Worm (Caenorhabditis elegans) whole organism, young adult: Measurements from ENCODE around the gene C16C10.4.
A peak's percentile ranks its signal among the peaks of the same experiment; 100 is the strongest.

Source experiments
- B0019.2 ChIP-seq: fragments of 200-800 bp; sonication (Bioruptor generic); conservative IDR thresholded peaks from 2 replicates; pipeline ENCODE4 v1.3.6; 2022; ENCODE audit warnings: missing genetic modification reagents, missing genetic modification characterization, missing compliant biosample characterization
- C06A6.2 ChIP-seq: fragments of 200-800 bp; sonication (Bioruptor generic); conservative IDR thresholded peaks from 2 replicates; pipeline ENCODE4 v1.3.6; 2022; ENCODE audit warnings: missing genetic modification characterization, missing compliant biosample characterization
- C17E4.6 ChIP-seq: fragments of 200-800 bp; sonication (Bioruptor generic); IDR thresholded peaks from 2 replicates; pipeline ENCODE4 v1.3.6; 2022; ENCODE audit warnings: missing genetic modification reagents, missing genetic modification characterization, missing compliant biosample characterization
- F23B12.7 ChIP-seq: sonication (generic microtip); optimal IDR thresholded peaks from 2 replicates; lab custom pipeline; 2017; ENCODE audit warnings: missing genetic modification characterization, mild to moderate bottlenecking, missing compliant biosample characterization, antibody characterized with exemption, moderate library complexity; ENCODE audit not compliant: insufficient read depth
- F33H1.4 ChIP-seq: fragments of 200-800 bp; sonication (Bioruptor generic); IDR thresholded peaks from 2 replicates; pipeline ENCODE4 v1.3.6; 2022; ENCODE audit warnings: missing genetic modification reagents, missing genetic modification characterization, missing compliant biosample characterization
- F37B4.10 ChIP-seq: fragments of 200-800 bp; sonication (Bioruptor generic); IDR thresholded peaks from 2 replicates; pipeline ENCODE4 v1.3.6; 2022; ENCODE audit warnings: missing genetic modification characterization, missing compliant biosample characterization
- F49E8.2 ChIP-seq: sonication (generic microtip); optimal IDR thresholded peaks from 3 replicates; lab custom pipeline; 2017; ENCODE audit warnings: missing genetic modification characterization, mild to moderate bottlenecking, missing compliant biosample characterization, antibody characterized with exemption, moderate library complexity; ENCODE audit not compliant: insufficient read depth
- F55B11.4 ChIP-seq: sonication (generic microtip); optimal IDR thresholded peaks from 2 replicates; lab custom pipeline; 2016; ENCODE audit warnings: missing compliant biosample characterization, missing genetic modification characterization, borderline replicate concordance; ENCODE audit not compliant: insufficient read depth
- F57C9.4 ChIP-seq: sonication (generic microtip); optimal IDR thresholded peaks from 2 replicates; lab custom pipeline; 2017; ENCODE audit warnings: mild to moderate bottlenecking, missing genetic modification characterization, missing compliant biosample characterization
- T26A5.8 ChIP-seq: sonication (generic microtip); optimal IDR thresholded peaks from 2 replicates; lab custom pipeline; 2016; ENCODE audit warnings: missing genetic modification characterization, missing compliant biosample characterization
- Y67H2A.10 ChIP-seq: fragments of 200-800 bp; sonication (Bioruptor generic); conservative IDR thresholded peaks from 2 replicates; pipeline ENCODE4 v1.3.6; 2022; ENCODE audit warnings: missing genetic modification reagents, missing genetic modification characterization, missing compliant biosample characterization
- Y79H2A.3 ChIP-seq: fragments of 200-800 bp; sonication (Bioruptor generic); conservative IDR thresholded peaks from 2 replicates; pipeline ENCODE4 v1.3.6; 2022; ENCODE audit warnings: missing genetic modification reagents, missing genetic modification characterization, missing compliant biosample characterization
- Y95B8A.8 ChIP-seq: fragments of 200-800 bp; sonication (Bioruptor generic); IDR thresholded peaks from 2 replicates; pipeline ENCODE4 v1.3.6; 2022; ENCODE audit warnings: missing genetic modification reagents, missing genetic modification characterization, missing compliant biosample characterization
- ZK185.1 ChIP-seq: sonication (generic microtip); optimal IDR thresholded peaks from 2 replicates; lab custom pipeline; 2016; ENCODE audit warnings: mild to moderate bottlenecking, missing genetic modification characterization, missing compliant biosample characterization; ENCODE audit not compliant: poor library complexity, severe bottlenecking
- akir-1 ChIP-seq: fragments of 200-800 bp; sonication (Bioruptor generic); optimal IDR thresholded peaks from 2 replicates; lab custom pipeline; 2018; ENCODE audit warnings: mild to moderate bottlenecking, missing genetic modification characterization, moderate library complexity, missing compliant biosample characterization
- aptf-2 ChIP-seq: fragments of 200-800 bp; sonication (Bioruptor generic); conservative IDR thresholded peaks from 2 replicates; pipeline ENCODE4 v1.3.6; 2022; ENCODE audit warnings: missing genetic modification reagents, missing genetic modification characterization, missing compliant biosample characterization
- atf-7 ChIP-seq: sonication (generic microtip); optimal IDR thresholded peaks from 2 replicates; lab custom pipeline; 2017; ENCODE audit warnings: mild to moderate bottlenecking, missing genetic modification characterization, missing compliant biosample characterization
- athp-1 ChIP-seq: sonication (generic microtip); optimal IDR thresholded peaks from 2 replicates; lab custom pipeline; 2017; ENCODE audit warnings: mild to moderate bottlenecking, missing genetic modification characterization, missing compliant biosample characterization
- attf-3 ChIP-seq: fragments of 200-800 bp; sonication (Bioruptor generic); conservative IDR thresholded peaks from 2 replicates; pipeline ENCODE4 v1.3.6; 2022; ENCODE audit warnings: missing genetic modification reagents, missing genetic modification characterization, missing compliant biosample characterization
- attf-5 ChIP-seq: fragments of 200-800 bp; sonication (Bioruptor generic); optimal IDR thresholded peaks from 2 replicates; lab custom pipeline; 2018; ENCODE audit warnings: mild to moderate bottlenecking, missing genetic modification characterization, missing compliant biosample characterization
- bed-1 ChIP-seq: fragments of 200-800 bp; sonication (Bioruptor generic); IDR thresholded peaks from 2 replicates; pipeline ENCODE4 v1.3.6; 2022; ENCODE audit warnings: missing genetic modification reagents, missing genetic modification characterization, missing compliant biosample characterization
- bed-2 ChIP-seq: fragments of 200-800 bp; sonication (Bioruptor generic); IDR thresholded peaks from 2 replicates; pipeline ENCODE4 v1.3.6; 2022; ENCODE audit warnings: missing genetic modification reagents, missing genetic modification characterization, missing compliant biosample characterization
- ccch-3 ChIP-seq: fragments of 200-800 bp; sonication (Bioruptor generic); optimal IDR thresholded peaks from 2 replicates; lab custom pipeline; 2018; ENCODE audit warnings: mild to moderate bottlenecking, missing genetic modification characterization, missing compliant biosample characterization
- cebp-1 ChIP-seq, 2 experiments: fragments of 200-800 bp in 1 of 2; sonication (Bioruptor generic) in 1 of 2; sonication (generic microtip) in 1 of 2; IDR thresholded peaks in 1 of 2; optimal IDR thresholded peaks in 1 of 2; 2 replicates each; pipeline versions ENCODE4 v1.3.6 to Lab custom; 2017 to 2022; ENCODE audit warnings: missing compliant biosample characterization in 2 of 2, missing genetic modification characterization in 2 of 2, mild to moderate bottlenecking in 1 of 2, missing genetic modification reagents in 1 of 2, moderate library complexity in 1 of 2
- ceh-40 ChIP-seq: fragments of 200-800 bp; sonication (Bioruptor generic); IDR thresholded peaks from 2 replicates; pipeline ENCODE4 v1.3.6; 2022; ENCODE audit warnings: missing genetic modification characterization, missing compliant biosample characterization
- chd-7 ChIP-seq: sonication (generic microtip); optimal IDR thresholded peaks from 2 replicates; lab custom pipeline; 2016; ENCODE audit warnings: mild to moderate bottlenecking, missing genetic modification characterization, moderate library complexity, missing compliant biosample characterization
- egl-44 ChIP-seq: fragments of 200-800 bp; sonication (Bioruptor generic); IDR thresholded peaks from 2 replicates; pipeline ENCODE4 v1.3.6; 2022; ENCODE audit warnings: missing genetic modification reagents, missing genetic modification characterization, missing compliant biosample characterization
- fkh-3 ChIP-seq: sonication (generic microtip); optimal IDR thresholded peaks from 2 replicates; lab custom pipeline; 2016; ENCODE audit warnings: mild to moderate bottlenecking, missing genetic modification characterization, missing compliant biosample characterization
- hmg-20 ChIP-seq: fragments of 200-800 bp; sonication (Bioruptor generic); IDR thresholded peaks from 2 replicates; pipeline ENCODE4 v1.3.6; 2022; ENCODE audit warnings: missing genetic modification reagents, missing genetic modification characterization, missing compliant biosample characterization
- hrde-1 ChIP-seq: sonication (generic microtip); optimal IDR thresholded peaks from 2 replicates; lab custom pipeline; 2016; ENCODE audit warnings: missing genetic modification characterization, mild to moderate bottlenecking, missing compliant biosample characterization, moderate library complexity, missing genotype, missing genetic modification reagents, borderline replicate concordance
- lin-40 ChIP-seq: sonication (generic microtip); optimal IDR thresholded peaks from 2 replicates; lab custom pipeline; 2016; ENCODE audit warnings: missing genetic modification characterization, mild to moderate bottlenecking, missing compliant biosample characterization, missing genotype, missing genetic modification reagents
- mxl-1 ChIP-seq: sonication (generic microtip); optimal IDR thresholded peaks from 2 replicates; lab custom pipeline; 2016; ENCODE audit warnings: missing genetic modification characterization, missing compliant biosample characterization
- nfyb-1 ChIP-seq: fragments of 200-800 bp; sonication (Bioruptor generic); IDR thresholded peaks from 2 replicates; pipeline ENCODE4 v1.3.6; 2022; ENCODE audit warnings: missing genetic modification reagents, missing genetic modification characterization, missing compliant biosample characterization
- nhr-179 ChIP-seq: sonication (generic microtip); optimal IDR thresholded peaks from 2 replicates; lab custom pipeline; 2016; ENCODE audit warnings: mild to moderate bottlenecking, missing genetic modification characterization, missing compliant biosample characterization
- nhr-90 ChIP-seq: sonication (generic microtip); optimal IDR thresholded peaks from 2 replicates; lab custom pipeline; 2016; ENCODE audit warnings: missing genotype, mild to moderate bottlenecking, missing genetic modification characterization, missing compliant biosample characterization
- rpc-1 ChIP-seq, 2 experiments: fragments of 150-350 bp in 1 of 2; sonication (generic microtip) in 1 of 2; optimal IDR thresholded peaks; 2 replicates each; lab custom pipeline; 2014 to 2018; ENCODE audit warnings: missing biosample characterization in 1 of 2, missing genetic modification characterization in 1 of 2, missing genetic modification reagents in 1 of 2, missing genotype in 1 of 2
- sdz-38 ChIP-seq: sonication (generic microtip); optimal IDR thresholded peaks from 2 replicates; lab custom pipeline; 2016; ENCODE audit warnings: missing genotype, missing genetic modification characterization, missing compliant biosample characterization
- snpc-1.3 ChIP-seq: sonication (generic microtip); optimal IDR thresholded peaks from 2 replicates; lab custom pipeline; 2017; ENCODE audit warnings: missing genetic modification characterization, mild to moderate bottlenecking, missing compliant biosample characterization, antibody characterized with exemption, moderate library complexity, missing genotype, missing genetic modification reagents; ENCODE audit not compliant: insufficient read depth
- snpc-3.4 ChIP-seq: sonication (generic microtip); optimal IDR thresholded peaks from 2 replicates; lab custom pipeline; 2017; ENCODE audit warnings: missing genetic modification characterization, mild to moderate bottlenecking, missing compliant biosample characterization, antibody characterized with exemption, moderate library complexity, missing genotype, missing genetic modification reagents
- tbx-9 ChIP-seq: sonication (generic microtip); optimal IDR thresholded peaks from 2 replicates; lab custom pipeline; 2016; ENCODE audit warnings: borderline replicate concordance, missing genetic modification characterization, inconsistent platforms, missing compliant biosample characterization
- tlf-1 ChIP-seq: fragments of 200-800 bp; sonication (Bioruptor generic); optimal IDR thresholded peaks from 2 replicates; lab custom pipeline; 2018; ENCODE audit warnings: mild to moderate bottlenecking, missing genetic modification characterization, missing compliant biosample characterization
- unc-130 ChIP-seq: sonication (generic microtip); optimal IDR thresholded peaks from 2 replicates; lab custom pipeline; 2016; ENCODE audit warnings: missing genetic modification reagents, missing genetic modification characterization, missing compliant biosample characterization
- unc-62 ChIP-seq: fragments of 150-350 bp; optimal IDR thresholded peaks from 2 replicates; lab custom pipeline; 2014; ENCODE audit warnings: missing biosample characterization, missing genetic modification reagents, missing genetic modification characterization
- ztf-22 ChIP-seq: fragments of 200-800 bp; sonication (Bioruptor generic); optimal IDR thresholded peaks from 2 replicates; lab custom pipeline; 2018; ENCODE audit warnings: mild to moderate bottlenecking, missing genetic modification characterization, moderate library complexity, missing compliant biosample characterization
- ztf-25 ChIP-seq: fragments of 200-800 bp; sonication (Bioruptor generic); IDR thresholded peaks from 2 replicates; pipeline ENCODE4 v1.3.6; 2022; ENCODE audit warnings: missing genetic modification reagents, missing genetic modification characterization, missing compliant biosample characterization
- ztf-26 ChIP-seq: sonication (generic microtip); optimal IDR thresholded peaks from 2 replicates; lab custom pipeline; 2017; ENCODE audit warnings: missing genetic modification characterization, missing compliant biosample characterization
- ztf-28 ChIP-seq: fragments of 200-800 bp; sonication (Bioruptor generic); IDR thresholded peaks from 2 replicates; pipeline ENCODE4 v1.3.6; 2022; ENCODE audit warnings: missing genetic modification reagents, missing genetic modification characterization, missing compliant biosample characterization

C16C10.4 gene

ce11 chrIII:4193659-4194103 is 22.5 kb downstream of the C16C10.4 start, which contains the start of gene xbp-1 (continued):
- TF ChIP-seq hmg-20 (GFP tag; lab: Robert Waterston, UW) (no peak), F57C9.4 (tag; lab: Kevin White, UChicago) (no peak), lin-40 (tag; lab: Kevin White, UChicago) (peak; percentile 84), attf-3 (GFP tag; lab: Robert Waterston, UW) (no peak), tlf-1 (peak; percentile 78), C06A6.2 (GFP tag; lab: Robert Waterston, UW) (peak; percentile 62), fkh-3 (tag; lab: Kevin White, UChicago) (no peak), akir-1 (GFP tag; lab: Kevin White, UChicago) (peak; percentile 74), cebp-1 (GFP tag; IDR thresholded peaks at IDR 0.05; lab: Robert Waterston, UW) (peak; percentile 100), cebp-1 (tag; optimal IDR thresholded peaks at IDR 0.05; lab: Kevin White, UChicago) (peak; percentile 100), C17E4.6 (GFP tag; lab: Robert Waterston, UW) (no peak), ztf-22 (GFP tag; lab: Kevin White, UChicago) (peak; percentile 95), egl-44 (GFP tag; lab: Robert Waterston, UW) (peak; percentile 70; the same call in 1 of the 2 replicates), ztf-28 (GFP tag; lab: Robert Waterston, UW) (no peak), nfyb-1 (GFP tag; lab: Robert Waterston, UW) (peak; percentile 93), Y95B8A.8 (GFP tag; lab: Robert Waterston, UW) (0 out of 2 replicates have a peak, but pooled peaks have one; percentile 38), ZK185.1 (peak; percentile 80), Y67H2A.10 (GFP tag; lab: Robert Waterston, UW) (no peak), ztf-26 (tag; lab: Kevin White, UChicago) (peak; percentile 44), T26A5.8 (tag; lab: Kevin White, UChicago) (no peak), rpc-1 (optimal IDR thresholded peaks at IDR 0.05; lab: Kevin White, UChicago) (no peak), rpc-1 (tag; optimal IDR thresholded peaks at IDR 0.05; lab: Kevin White, UChicago) (no peak), attf-5 (GFP tag; lab: Kevin White, UChicago) (peak; percentile 98), sdz-38 (no peak), nhr-179 (no peak), atf-7 (peak; percentile 99), F23B12.7 (tag; lab: Kevin White, UChicago) (peak; percentile 31), snpc-1.3 (tag; lab: Kevin White, UChicago) (no peak), mxl-1 (tag; lab: Kevin White, UChicago) (no peak), athp-1 (peak; percentile 41), aptf-2 (GFP tag; lab: Robert Waterston, UW) (no peak), bed-2 (GFP tag; lab: Robert Waterston, UW) (no peak), nhr-90 (peak; percentile 79), snpc-3.4 (tag; lab: Kevin White, UChicago) (no peak), tbx-9 (tag; lab: Kevin White, UChicago) (no peak), F33H1.4 (GFP tag; lab: Robert Waterston, UW) (no peak), F49E8.2 (no peak), Y79H2A.3 (GFP tag; lab: Robert Waterston, UW) (no peak), unc-62 (peak; percentile 76), F37B4.10 (0 out of 2 replicates have a peak, but pooled peaks have one; percentile 52), ceh-40 (GFP tag; lab: Robert Waterston, UW) (no peak), hrde-1 (tag; lab: Kevin White, UChicago) (no peak), ztf-25 (GFP tag; lab: Robert Waterston, UW) (no peak), B0019.2 (GFP tag; lab: Robert Waterston, UW) (no peak), chd-7 (tag; lab: Kevin White, UChicago) (peak; percentile 77), unc-130 (GFP tag; lab: Kevin White, UChicago) (no peak), F55B11.4 (no peak), bed-1 (no peak), ccch-3 (GFP tag; lab: Kevin White, UChicago) (no peak)
